Fruit fly (Drosophila melanogaster): ENCODE data around the gene CG15412.

CG15412 gene

dm6 chr2L:3339420-3339819, 36.1 kb downstream of the CG15412 start (continued):
- TF ChIP-seq Sox15 (GFP tag; optimal IDR thresholded peaks at IDR 0.05) = no peak
- TF ChIP-seq CG6792 (GFP tag; optimal IDR thresholded peaks at IDR 0.05) = no peak
- no peak for TF ChIP-seq spab (GFP tag; optimal IDR thresholded peaks at IDR 0.05)
- no peak for TF ChIP-seq CG34406 (GFP tag; optimal IDR thresholded peaks at IDR 0.05)
- no peak for TF ChIP-seq achi (GFP tag; optimal IDR thresholded peaks at IDR 0.05)
- TF ChIP-seq Ets21C (GFP tag; optimal IDR thresholded peaks at IDR 0.05) = no peak
- no peak for TF ChIP-seq net (GFP tag; optimal IDR thresholded peaks at IDR 0.05)
- TF ChIP-seq CG8119 (GFP tag; IDR thresholded peaks at IDR 0.05) = no peak
- no peak for TF ChIP-seq CG11902 (GFP tag; optimal IDR thresholded peaks at IDR 0.05)
- TF ChIP-seq CG3919 (GFP tag; optimal IDR thresholded peaks at IDR 0.05) = no peak
- no peak for TF ChIP-seq CG4318 (GFP tag; optimal IDR thresholded peaks at IDR 0.05)
- no peak for TF ChIP-seq CG3032 (tag; optimal IDR thresholded peaks at IDR 0.05)
- no peak for TF ChIP-seq CG9139 (GFP tag; optimal IDR thresholded peaks at IDR 0.05)
- no peak for TF ChIP-seq CG32006 (GFP tag; optimal IDR thresholded peaks at IDR 0.05)
- TF ChIP-seq CG10669 (GFP tag; optimal IDR thresholded peaks at IDR 0.05) = no peak
- TF ChIP-seq CG1621 (tag; optimal IDR thresholded peaks at IDR 0.05) = no peak
- TF ChIP-seq salr (GFP tag; optimal IDR thresholded peaks at IDR 0.05) = no peak
- TF ChIP-seq Eip93F (GFP tag; optimal IDR thresholded peaks at IDR 0.05) = no peak
- no peak for TF ChIP-seq CG11294 (GFP tag; IDR thresholded peaks at IDR 0.05)
- TF ChIP-seq OdsH (GFP tag; optimal IDR thresholded peaks at IDR 0.05) = no peak
- no peak for TF ChIP-seq esn (GFP tag; optimal IDR thresholded peaks at IDR 0.05)
- peak; percentile 57 for TF ChIP-seq Sox14 (GFP tag; optimal IDR thresholded peaks at IDR 0.05)
- no peak for TF ChIP-seq acj6 (GFP tag; optimal IDR thresholded peaks at IDR 0.05)
- TF ChIP-seq lz (GFP tag; optimal IDR thresholded peaks at IDR 0.05) = no peak
- no peak for TF ChIP-seq pdm3 (GFP tag; optimal IDR thresholded peaks at IDR 0.05)
- no peak for TF ChIP-seq vri (GFP tag; optimal IDR thresholded peaks at IDR 0.05)
- peak; percentile 56 for TF ChIP-seq Blimp-1 (GFP tag; optimal IDR thresholded peaks at IDR 0.05)
- TF ChIP-seq Hr4 (GFP tag; optimal IDR thresholded peaks at IDR 0.05) = no peak
- peak; percentile 9 for TF ChIP-seq CG6808 (GFP tag; optimal IDR thresholded peaks at IDR 0.05)
- TF ChIP-seq CG6163 (GFP tag; IDR thresholded peaks at IDR 0.05) = peak; percentile 50; the same call in 2 of the 3 replicates
- 0 out of 2 replicates have a peak, but pooled peaks have one; percentile 7 for TF ChIP-seq CG15336 (GFP tag; IDR thresholded peaks at IDR 0.05)
- TF ChIP-seq Eip78C (GFP tag) = no peak
- peak in 1 of 2 experiments; percentile 84 for TF ChIP-seq ss (GFP tag; optimal IDR thresholded peaks at IDR 0.05)
- TF ChIP-seq fd85E (GFP tag; optimal IDR thresholded peaks at IDR 0.05) = no peak
- peak; percentile 26 for TF ChIP-seq CG6854 (GFP tag; optimal IDR thresholded peaks at IDR 0.05)

dm6 chr2L:3338566-3339215, 36.8 kb downstream of the CG15412 start:
- peak; percentile 81 for TF ChIP-seq Eip93F (GFP tag; optimal IDR thresholded peaks at IDR 0.05)
- TF ChIP-seq Ets21C (GFP tag; optimal IDR thresholded peaks at IDR 0.05) = peak; percentile 71
- TF ChIP-seq dac (GFP tag; optimal IDR thresholded peaks at IDR 0.05) = peak; percentile 70
- peak; percentile 76 for TF ChIP-seq Sox102F (GFP tag; optimal IDR thresholded peaks at IDR 0.05)
- TF ChIP-seq ss (GFP tag; optimal IDR thresholded peaks at IDR 0.05) = peak; percentile 54 to 71
- peak; percentile 68 for TF ChIP-seq fd59A (GFP tag; optimal IDR thresholded peaks at IDR 0.05)
- peak; percentile 75 for TF ChIP-seq Met (GFP tag; optimal IDR thresholded peaks at IDR 0.05)
- peak; percentile 94 for TF ChIP-seq Hr4 (GFP tag; optimal IDR thresholded peaks at IDR 0.05)
- peak; percentile 68 for TF ChIP-seq CG11294 (GFP tag; IDR thresholded peaks at IDR 0.05)
- peak; percentile 84 for TF ChIP-seq CG6792 (GFP tag; optimal IDR thresholded peaks at IDR 0.05)
- peak; percentile 88 for TF ChIP-seq svp (GFP tag)
- TF ChIP-seq Sox14 (GFP tag; optimal IDR thresholded peaks at IDR 0.05) = peak; percentile 90
- peak; percentile 89 for TF ChIP-seq Lpt (GFP tag; optimal IDR thresholded peaks at IDR 0.05)
- TF ChIP-seq net (GFP tag; optimal IDR thresholded peaks at IDR 0.05) = peak; percentile 86
- peak; percentile 87 for TF ChIP-seq CG10631 (GFP tag; optimal IDR thresholded peaks at IDR 0.05)
- peak; percentile 66 to 79 for TF ChIP-seq salr (GFP tag; optimal IDR thresholded peaks at IDR 0.05)
- TF ChIP-seq CG31627 (GFP tag; optimal IDR thresholded peaks at IDR 0.05) = peak; percentile 84
- TF ChIP-seq CG6276 (GFP tag; optimal IDR thresholded peaks at IDR 0.05) = peak; percentile 91
- TF ChIP-seq achi (GFP tag; optimal IDR thresholded peaks at IDR 0.05) = peak; percentile 84
- TF ChIP-seq CG6163 (GFP tag; IDR thresholded peaks at IDR 0.05) = peak; percentile 89
- peak; percentile 85 for TF ChIP-seq Hr39 (GFP tag; optimal IDR thresholded peaks at IDR 0.05)
- TF ChIP-seq CG3919 (GFP tag; optimal IDR thresholded peaks at IDR 0.05) = peak; percentile 88
- peak; percentile 93 for TF ChIP-seq Gug (GFP tag; IDR thresholded peaks at IDR 0.05)
- TF ChIP-seq pdm3 (GFP tag; optimal IDR thresholded peaks at IDR 0.05) = peak; percentile 89
- TF ChIP-seq cyc (GFP tag; optimal IDR thresholded peaks at IDR 0.05) = peak; percentile 82
- peak; percentile 92 for TF ChIP-seq CG15336 (GFP tag; IDR thresholded peaks at IDR 0.05)
- TF ChIP-seq CG8319 (GFP tag; optimal IDR thresholded peaks at IDR 0.05) = peak; percentile 67
- TF ChIP-seq CG10669 (GFP tag; optimal IDR thresholded peaks at IDR 0.05) = peak; percentile 79
- TF ChIP-seq CG6854 (GFP tag; optimal IDR thresholded peaks at IDR 0.05) = peak; percentile 28
- peak; percentile 77 for TF ChIP-seq CG34406 (GFP tag; optimal IDR thresholded peaks at IDR 0.05)
